Worm (Caenorhabditis elegans): ENCODE data around the gene col-118.

- TF ChIP-seq pha-4 (tag; optimal IDR thresholded peaks at IDR 0.05) (no peak), nhr-11 (tag; optimal IDR thresholded peaks at IDR 0.05) (no peak), fos-1 (tag; optimal IDR thresholded peaks at IDR 0.05) (no peak), ama-1 (optimal IDR thresholded peaks at IDR 0.05) (no peak), nhr-77 (tag; optimal IDR thresholded peaks at IDR 0.05) (no peak), lin-15B (tag; optimal IDR thresholded peaks at IDR 0.05) (no peak), nhr-76 (tag; optimal IDR thresholded peaks at IDR 0.05) (no peak), nhr-28 (tag; optimal IDR thresholded peaks at IDR 0.05) (no peak), egl-27 (tag; optimal IDR thresholded peaks at IDR 0.05) (no peak), unc-62 (GFP tag; optimal IDR thresholded peaks at IDR 0.05) (no peak), ztf-11 (tag; optimal IDR thresholded peaks at IDR 0.05) (no peak), elt-2 (tag; optimal IDR thresholded peaks at IDR 0.05) (no peak), unc-39 (tag; optimal IDR thresholded peaks at IDR 0.05) (no peak), ceh-9 (tag; optimal IDR thresholded peaks at IDR 0.05) (no peak)
These were observed 28.0 kb upstream of the col-118 start, which contains the start of gene T28C6.3 for ce11 chrIV:8820041-8820440.

All from whole organism, L3 larva.